Worm (Caenorhabditis elegans): Measurements from ENCODE around the gene ZK380.2.

ZK380.2 gene

ce11 chrX:1629746-1630145 is 1.5 kb upstream of the ZK380.2 start:
- TF ChIP-seq elt-3 (tag; optimal IDR thresholded peaks at IDR 0.05) (no peak), elt-1 (tag; optimal IDR thresholded peaks at IDR 0.05; ENCODE audit: borderline replicate concordance, insufficient read depth) (no peak), mls-2 (tag; optimal IDR thresholded peaks at IDR 0.05) (no peak), mab-5 (tag; optimal IDR thresholded peaks at IDR 0.05) (no peak), flh-1 (GFP tag; optimal IDR thresholded peaks at IDR 0.05) (no peak), mep-1 (tag; optimal IDR thresholded peaks at IDR 0.05) (no peak), nhr-237 (tag; optimal IDR thresholded peaks at IDR 0.05) (no peak), lin-13 (tag; optimal IDR thresholded peaks at IDR 0.05) (no peak), ceh-83 (GFP tag; optimal IDR thresholded peaks at IDR 0.05) (no peak), drap-1 (GFP tag; optimal IDR thresholded peaks at IDR 0.05) (no peak), snpc-4 (tag; optimal IDR thresholded peaks at IDR 0.05) (no peak), cnd-1 (tag; optimal IDR thresholded peaks at IDR 0.05) (no peak), sptf-1 (tag; optimal IDR thresholded peaks at IDR 0.05) (no peak), sem-2 (GFP tag; optimal IDR thresholded peaks at IDR 0.05) (no peak), ceh-39 (tag; optimal IDR thresholded peaks at IDR 0.05) (no peak), pha-4 (tag; optimal IDR thresholded peaks at IDR 0.05) (no peak), M03D4.4 (tag; optimal IDR thresholded peaks at IDR 0.05) (no peak)

ce11 chrX:1643442-1644096 is 12.3 kb downstream of the ZK380.2 start:
- TF ChIP-seq unc-120 (tag; optimal IDR thresholded peaks at IDR 0.05; ENCODE audit: poor library complexity, severe bottlenecking) (no peak), mep-1 (tag; optimal IDR thresholded peaks at IDR 0.05) (no peak), unc-62 (GFP tag; optimal IDR thresholded peaks at IDR 0.05) (no peak), nhr-12 (tag; optimal IDR thresholded peaks at IDR 0.05) (no peak), ham-2 (GFP tag; optimal IDR thresholded peaks at IDR 0.05) (no peak), ceh-39 (tag; optimal IDR thresholded peaks at IDR 0.05) (no peak), elt-3 (tag; optimal IDR thresholded peaks at IDR 0.05) (no peak), mls-2 (tag; optimal IDR thresholded peaks at IDR 0.05) (no peak), ces-1 (GFP tag; optimal IDR thresholded peaks at IDR 0.05) (no peak), lin-32 (GFP tag; optimal IDR thresholded peaks at IDR 0.05) (no peak), tbx-8 (GFP tag; optimal IDR thresholded peaks at IDR 0.05) (no peak), nhr-237 (tag; optimal IDR thresholded peaks at IDR 0.05) (no peak), ceh-83 (GFP tag; optimal IDR thresholded peaks at IDR 0.05) (no peak), zip-8 (tag; optimal IDR thresholded peaks at IDR 0.05) (no peak), snpc-4 (tag; optimal IDR thresholded peaks at IDR 0.05) (no peak), mab-5 (tag; optimal IDR thresholded peaks at IDR 0.05) (no peak), unc-39 (tag; optimal IDR thresholded peaks at IDR 0.05) (no peak), sem-2 (GFP tag; optimal IDR thresholded peaks at IDR 0.05) (no peak), drap-1 (GFP tag; optimal IDR thresholded peaks at IDR 0.05) (no peak), nhr-76 (tag; optimal IDR thresholded peaks at IDR 0.05) (no peak)

ce11 chrX:1651668-1652067 is 20.4 kb downstream of the ZK380.2 start, which contains the start of gene ZK380.4:
TSS of gene ZK380.4 (minus strand) at chrX:1651994.
- no peak for TF ChIP-seq elt-1 (tag; optimal IDR thresholded peaks at IDR 0.05; ENCODE audit: borderline replicate concordance, insufficient read depth)
- no peak for TF ChIP-seq elt-3 (tag; optimal IDR thresholded peaks at IDR 0.05)
- no peak for TF ChIP-seq nhr-2 (tag; optimal IDR thresholded peaks at IDR 0.05)
- no peak for TF ChIP-seq tbx-8 (GFP tag; optimal IDR thresholded peaks at IDR 0.05)
- TF ChIP-seq flh-1 (GFP tag; optimal IDR thresholded peaks at IDR 0.05): no peak
- TF ChIP-seq nhr-76 (tag; optimal IDR thresholded peaks at IDR 0.05): no peak
- TF ChIP-seq nhr-28 (tag; optimal IDR thresholded peaks at IDR 0.05): no peak
- TF ChIP-seq mls-2 (tag; optimal IDR thresholded peaks at IDR 0.05): no peak
- TF ChIP-seq lin-13 (tag; optimal IDR thresholded peaks at IDR 0.05): no peak
- no peak for TF ChIP-seq sem-2 (GFP tag; optimal IDR thresholded peaks at IDR 0.05)
- TF ChIP-seq nhr-12 (tag; optimal IDR thresholded peaks at IDR 0.05): no peak
- TF ChIP-seq mab-5 (tag; optimal IDR thresholded peaks at IDR 0.05): no peak
- no peak for TF ChIP-seq mep-1 (tag; optimal IDR thresholded peaks at IDR 0.05)
- no peak for TF ChIP-seq zip-8 (tag; optimal IDR thresholded peaks at IDR 0.05)

- no peak for TF ChIP-seq sem-2 (GFP tag; optimal IDR thresholded peaks at IDR 0.05)
- TF ChIP-seq cnd-1 (tag; optimal IDR thresholded peaks at IDR 0.05): no peak
- no peak for TF ChIP-seq ceh-83 (GFP tag; optimal IDR thresholded peaks at IDR 0.05)
- TF ChIP-seq ceh-43 (GFP tag; optimal IDR thresholded peaks at IDR 0.05): no peak
- no peak for TF ChIP-seq ces-1 (GFP tag; optimal IDR thresholded peaks at IDR 0.05)
- no peak for TF ChIP-seq nhr-12 (tag; optimal IDR thresholded peaks at IDR 0.05)
- no peak for TF ChIP-seq M03D4.4 (tag; optimal IDR thresholded peaks at IDR 0.05)
- TF ChIP-seq unc-120 (tag; optimal IDR thresholded peaks at IDR 0.05; ENCODE audit: poor library complexity, severe bottlenecking): no peak
- no peak for TF ChIP-seq elt-1 (tag; optimal IDR thresholded peaks at IDR 0.05; ENCODE audit: borderline replicate concordance, insufficient read depth)
- no peak for TF ChIP-seq nhr-76 (tag; optimal IDR thresholded peaks at IDR 0.05)
- no peak for TF ChIP-seq bed-3 (GFP tag; optimal IDR thresholded peaks at IDR 0.05)
- no peak for TF ChIP-seq lsy-2 (tag; optimal IDR thresholded peaks at IDR 0.05)
- TF ChIP-seq sptf-1 (tag; optimal IDR thresholded peaks at IDR 0.05): no peak
- no peak for TF ChIP-seq hlh-1 (tag; optimal IDR thresholded peaks at IDR 0.05)
- no peak for TF ChIP-seq elt-3 (tag; optimal IDR thresholded peaks at IDR 0.05)
- no peak for TF ChIP-seq unc-39 (tag; optimal IDR thresholded peaks at IDR 0.05)
- no peak for TF ChIP-seq ham-2 (GFP tag; optimal IDR thresholded peaks at IDR 0.05)
- TF ChIP-seq unc-62 (GFP tag; optimal IDR thresholded peaks at IDR 0.05): no peak
Observed at ce11 chrX:1654146-1654545, 22.9 kb downstream of the ZK380.2 start, which contains the start of gene ZK380.6. TSS of gene ZK380.6 (plus strand) at chrX:1654446.

Data from whole organism, mixed stage, embryonic.